Worm (Caenorhabditis elegans) whole organism, young adult: Measurements from ENCODE around the gene col-172.

Experiments
- F23B12.7 ChIP-seq: sonication (generic microtip); optimal IDR thresholded peaks from 2 replicates; lab custom pipeline; 2017; ENCODE audit warnings: missing genetic modification characterization, mild to moderate bottlenecking, missing compliant biosample characterization, antibody characterized with exemption, moderate library complexity; ENCODE audit not compliant: insufficient read depth
- F57C9.4 ChIP-seq: sonication (generic microtip); optimal IDR thresholded peaks from 2 replicates; lab custom pipeline; 2017; ENCODE audit warnings: mild to moderate bottlenecking, missing genetic modification characterization, missing compliant biosample characterization
- dpl-1 ChIP-seq: fragments of 150-350 bp; optimal IDR thresholded peaks from 2 replicates; lab custom pipeline; 2014; ENCODE audit warnings: missing biosample characterization, missing genetic modification reagents, missing genetic modification characterization
- madf-3 ChIP-seq: fragments of 200-800 bp; sonication (Bioruptor generic); IDR thresholded peaks from 2 replicates; pipeline ENCODE4 v1.3.6; 2022; ENCODE audit warnings: missing genetic modification reagents, missing genetic modification characterization, missing compliant biosample characterization
- madf-6 ChIP-seq: fragments of 200-800 bp; sonication (Bioruptor generic); IDR thresholded peaks from 2 replicates; pipeline ENCODE4 v1.3.6; 2022; ENCODE audit warnings: missing genetic modification reagents, missing genetic modification characterization, missing compliant biosample characterization
- snpc-1.1 ChIP-seq: sonication (generic microtip); optimal IDR thresholded peaks from 2 replicates; lab custom pipeline; 2017; ENCODE audit warnings: missing genetic modification characterization, mild to moderate bottlenecking, missing compliant biosample characterization, antibody characterized with exemption, moderate library complexity, missing genotype, missing genetic modification reagents; ENCODE audit not compliant: insufficient read depth
- zfh-2 ChIP-seq: fragments of 200-800 bp; sonication (Bioruptor generic); conservative IDR thresholded peaks from 2 replicates; pipeline ENCODE4 v1.3.6; 2022; ENCODE audit warnings: missing genetic modification reagents, missing genetic modification characterization, missing compliant biosample characterization

DNA sequence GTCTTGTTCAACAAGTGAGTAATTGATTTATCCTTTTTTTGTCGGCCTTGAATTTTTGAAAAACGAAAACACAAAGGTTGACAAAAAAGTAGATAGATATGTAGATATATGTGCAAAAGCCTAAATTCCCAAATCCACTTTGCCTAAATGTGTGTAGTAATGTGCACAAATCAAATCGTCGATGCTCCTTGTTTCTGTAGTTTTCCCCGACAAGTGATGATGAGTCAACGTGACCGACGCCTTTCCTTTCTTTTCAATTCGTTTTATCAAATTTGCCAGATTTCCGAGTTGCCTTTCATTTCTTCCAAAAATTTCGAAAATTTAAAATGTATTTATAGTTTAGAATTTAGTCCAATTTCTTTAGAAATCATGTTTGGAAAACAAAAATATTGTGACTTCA, 32.5 kb downstream of the col-172 start:
- TF ChIP-seq madf-3 (GFP tag; lab: Robert Waterston, UW) (no peak), dpl-1 (GFP tag; lab: Kevin White, UChicago) (no peak), F57C9.4 (tag; lab: Kevin White, UChicago) (no peak), F23B12.7 (tag; lab: Kevin White, UChicago) (no peak), zfh-2 (GFP tag; lab: Robert Waterston, UW) (no peak), madf-6 (GFP tag; lab: Robert Waterston, UW) (no peak), snpc-1.1 (no peak)
